Worm (Caenorhabditis elegans): ENCODE data around the gene perm-3.

DNA sequence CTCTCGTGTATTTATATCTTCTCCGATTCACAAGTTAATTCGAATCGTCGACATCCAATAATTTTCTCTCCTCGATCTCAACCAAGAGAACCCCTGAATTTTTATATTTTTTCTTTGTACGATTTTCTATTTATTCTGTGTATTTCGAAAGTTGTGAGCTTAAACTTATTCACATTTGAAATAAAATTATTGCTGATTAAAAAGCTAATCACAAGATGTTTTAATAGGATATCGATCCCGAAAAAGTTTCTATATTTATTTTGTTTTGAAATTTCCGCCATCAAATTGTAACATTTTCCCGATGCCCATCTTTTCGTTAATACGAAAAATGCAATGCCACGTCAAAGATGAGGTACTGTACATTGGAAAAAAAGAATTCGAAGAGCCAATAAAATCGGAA, 2.2 kb upstream of the perm-3 start, which contains the start of gene ZK616.3:
- TF ChIP-seq pha-4 (tag; optimal IDR thresholded peaks at IDR 0.05) (no peak), ama-1 (optimal IDR thresholded peaks at IDR 0.05) (no peak), fkh-2 (tag; optimal IDR thresholded peaks at IDR 0.05) (no peak), jun-1 (tag; optimal IDR thresholded peaks at IDR 0.05) (no peak), nhr-76 (tag; optimal IDR thresholded peaks at IDR 0.05) (no peak), pqm-1 (tag; optimal IDR thresholded peaks at IDR 0.05) (no peak), fkh-10 (GFP tag; optimal IDR thresholded peaks at IDR 0.05) (no peak), skn-1 (tag; optimal IDR thresholded peaks at IDR 0.05) (no peak), nhr-77 (tag; optimal IDR thresholded peaks at IDR 0.05) (no peak), lin-39 (tag; optimal IDR thresholded peaks at IDR 0.05) (no peak), ztf-11 (tag; optimal IDR thresholded peaks at IDR 0.05) (no peak), nhr-237 (tag; optimal IDR thresholded peaks at IDR 0.05) (no peak), nhr-28 (tag; optimal IDR thresholded peaks at IDR 0.05) (no peak), fos-1 (tag; optimal IDR thresholded peaks at IDR 0.05) (no peak)

Measured in whole organism, L3 larva.